Fruit fly (Drosophila melanogaster): ENCODE data around the gene Pi4KIIalpha.

DNA sequence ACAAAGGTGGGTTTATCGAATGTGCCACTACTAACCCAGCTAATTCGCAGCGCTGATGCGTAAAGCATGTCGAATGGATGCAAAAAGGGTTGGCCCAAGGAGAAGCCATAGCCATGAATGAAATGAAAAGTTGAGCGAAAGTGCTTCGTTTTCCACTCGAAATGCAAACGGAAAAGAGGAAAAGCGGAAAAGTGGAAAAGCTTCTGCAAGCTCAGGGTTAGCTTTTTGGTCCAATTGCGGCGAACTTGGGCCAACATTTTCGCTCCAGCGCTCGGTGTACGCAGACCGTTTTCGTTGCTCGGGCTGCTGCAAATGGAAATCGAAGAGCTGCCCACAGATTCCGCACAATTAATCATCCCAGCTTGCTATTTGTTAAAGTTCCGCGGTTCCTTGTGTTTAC is 38.6 kb downstream of the Pi4KIIalpha start:
- TF ChIP-seq CG4496 (GFP tag; IDR thresholded peaks at IDR 0.05) (0 out of 3 replicates have a peak, but pooled peaks have one; percentile 30), EcR (GFP tag; optimal IDR thresholded peaks at IDR 0.05) (no peak), CG12605 (GFP tag; IDR thresholded peaks at IDR 0.05) (no peak), CG8159 (tag; optimal IDR thresholded peaks at IDR 0.05) (no peak), fd96Ca (GFP tag; IDR thresholded peaks at IDR 0.05) (no peak), Ets98B (GFP tag; IDR thresholded peaks at IDR 0.05) (0 out of 2 replicates have a peak, but pooled peaks have one; percentile 15), CG17806 (tag; optimal IDR thresholded peaks at IDR 0.05) (no peak), CG34367 (tag; optimal IDR thresholded peaks at IDR 0.05) (no peak), D1 (tag; optimal IDR thresholded peaks at IDR 0.05) (no peak), Pif1B (GFP tag; optimal IDR thresholded peaks at IDR 0.05) (no peak), CG14655 (GFP tag; optimal IDR thresholded peaks at IDR 0.05) (no peak), CG10348 (GFP tag; IDR thresholded peaks at IDR 0.05) (no peak), Snoo (tag; optimal IDR thresholded peaks at IDR 0.05) (no peak), CG9948 (tag; optimal IDR thresholded peaks at IDR 0.05) (no peak)
